Fruit fly (Drosophila melanogaster): ENCODE measurements around the gene COX7B.

COX7B gene

DNA sequence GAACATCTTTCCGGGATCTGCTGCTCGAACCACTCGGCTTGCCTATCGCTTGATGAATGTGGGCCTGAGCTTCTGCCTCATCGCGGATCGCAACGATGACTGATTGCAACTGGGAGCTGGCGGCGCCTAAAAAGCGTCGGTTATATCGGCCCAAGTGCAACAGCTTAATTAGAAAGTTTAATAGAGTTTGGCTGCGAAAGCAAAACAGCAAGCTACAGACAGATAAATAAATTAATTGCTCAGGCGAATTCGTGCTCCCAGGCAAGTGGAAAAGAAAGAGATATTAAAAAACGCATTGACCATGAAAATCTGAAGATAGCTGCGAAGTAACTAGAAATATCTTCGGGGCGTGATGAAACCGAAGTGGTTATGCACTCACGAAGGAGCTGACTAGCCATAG is 42.6 kb upstream of the COX7B start, which contains the start of gene CG13728:
TSS of gene CG13728 (minus strand) at position 101 of the 400 bp plus-strand sequence.
- TF ChIP-seq fkh (GFP tag; optimal IDR thresholded peaks at IDR 0.05): no peak
- TF ChIP-seq Sox14 (GFP tag; optimal IDR thresholded peaks at IDR 0.05): no peak
- TF ChIP-seq CG6792 (GFP tag; optimal IDR thresholded peaks at IDR 0.05): no peak
- TF ChIP-seq Sox102F (GFP tag; optimal IDR thresholded peaks at IDR 0.05): no peak
- no peak for TF ChIP-seq fd85E (GFP tag; optimal IDR thresholded peaks at IDR 0.05)
- no peak for TF ChIP-seq acj6 (GFP tag; optimal IDR thresholded peaks at IDR 0.05)
- no peak for TF ChIP-seq Hr4 (GFP tag; optimal IDR thresholded peaks at IDR 0.05)
- no peak for TF ChIP-seq CG8632 (GFP tag; optimal IDR thresholded peaks at IDR 0.05)
- TF ChIP-seq CG31627 (GFP tag; optimal IDR thresholded peaks at IDR 0.05): no peak
- TF ChIP-seq CG11294 (GFP tag; IDR thresholded peaks at IDR 0.05): no peak

DNA sequence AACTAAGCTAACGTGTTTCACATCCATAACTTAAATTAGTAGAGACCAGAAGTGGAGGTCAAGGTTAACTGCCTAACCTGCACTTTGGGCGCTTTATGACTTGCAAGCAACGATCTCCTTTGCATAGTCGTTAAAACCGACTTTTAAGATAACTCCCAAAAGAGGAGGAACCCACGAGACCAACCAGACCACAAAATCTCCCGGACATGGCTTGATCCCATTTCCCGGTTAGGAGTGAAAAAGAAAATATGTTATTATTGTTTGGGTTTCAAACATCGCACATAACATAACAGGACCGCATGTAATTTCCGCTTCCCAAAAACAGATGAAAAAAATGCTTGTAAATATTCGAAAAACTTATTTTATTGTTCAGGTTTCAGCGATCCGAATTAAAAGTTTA is 42.0 kb upstream of the COX7B start:
- TF ChIP-seq CG15336 (GFP tag; IDR thresholded peaks at IDR 0.05): no peak
- TF ChIP-seq ss (GFP tag; optimal IDR thresholded peaks at IDR 0.05): no peak
- TF ChIP-seq CG10631 (GFP tag; optimal IDR thresholded peaks at IDR 0.05): no peak
- TF ChIP-seq Eip75B (GFP tag; optimal IDR thresholded peaks at IDR 0.05): no peak

DNA sequence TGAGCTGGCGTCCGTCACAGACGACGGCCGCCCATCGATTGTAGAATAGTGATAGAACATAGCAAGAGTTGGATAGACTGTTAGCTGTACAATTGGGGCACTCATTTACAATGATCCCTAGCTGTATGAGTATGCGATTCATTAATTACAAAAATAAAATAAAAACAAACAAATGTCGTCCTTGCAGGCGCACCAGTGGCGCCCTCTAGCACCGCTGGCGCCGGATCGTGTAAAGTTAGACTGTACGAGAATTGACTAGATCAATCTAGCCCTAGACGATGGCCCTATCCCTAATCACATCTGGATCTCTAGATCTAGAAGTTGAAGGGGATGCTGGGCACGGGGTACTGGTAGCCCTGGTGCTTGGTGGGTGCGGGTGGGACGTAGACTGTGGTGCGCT is 41.6 kb upstream of the COX7B start:
- TF ChIP-seq CG6854 (GFP tag; optimal IDR thresholded peaks at IDR 0.05): no peak
- TF ChIP-seq CG8119 (GFP tag; IDR thresholded peaks at IDR 0.05): no peak
- TF ChIP-seq CG1621 (tag; optimal IDR thresholded peaks at IDR 0.05): no peak
- no peak for TF ChIP-seq CG10669 (GFP tag; optimal IDR thresholded peaks at IDR 0.05)
- TF ChIP-seq Ets96B (tag; optimal IDR thresholded peaks at IDR 0.05): no peak
- no peak for TF ChIP-seq achi (GFP tag; optimal IDR thresholded peaks at IDR 0.05)
- TF ChIP-seq Sox102F (GFP tag; optimal IDR thresholded peaks at IDR 0.05): no peak
- TF ChIP-seq Lpt (GFP tag; optimal IDR thresholded peaks at IDR 0.05): no peak
- no peak for TF ChIP-seq pdm3 (GFP tag; optimal IDR thresholded peaks at IDR 0.05)
- TF ChIP-seq fd59A (GFP tag; optimal IDR thresholded peaks at IDR 0.05): no peak
- no peak for TF ChIP-seq fd85E (GFP tag; optimal IDR thresholded peaks at IDR 0.05)
- TF ChIP-seq CG11902 (GFP tag; optimal IDR thresholded peaks at IDR 0.05): no peak
- no peak for TF ChIP-seq cyc (GFP tag; optimal IDR thresholded peaks at IDR 0.05)
- TF ChIP-seq Sox14 (GFP tag; optimal IDR thresholded peaks at IDR 0.05): no peak

DNA sequence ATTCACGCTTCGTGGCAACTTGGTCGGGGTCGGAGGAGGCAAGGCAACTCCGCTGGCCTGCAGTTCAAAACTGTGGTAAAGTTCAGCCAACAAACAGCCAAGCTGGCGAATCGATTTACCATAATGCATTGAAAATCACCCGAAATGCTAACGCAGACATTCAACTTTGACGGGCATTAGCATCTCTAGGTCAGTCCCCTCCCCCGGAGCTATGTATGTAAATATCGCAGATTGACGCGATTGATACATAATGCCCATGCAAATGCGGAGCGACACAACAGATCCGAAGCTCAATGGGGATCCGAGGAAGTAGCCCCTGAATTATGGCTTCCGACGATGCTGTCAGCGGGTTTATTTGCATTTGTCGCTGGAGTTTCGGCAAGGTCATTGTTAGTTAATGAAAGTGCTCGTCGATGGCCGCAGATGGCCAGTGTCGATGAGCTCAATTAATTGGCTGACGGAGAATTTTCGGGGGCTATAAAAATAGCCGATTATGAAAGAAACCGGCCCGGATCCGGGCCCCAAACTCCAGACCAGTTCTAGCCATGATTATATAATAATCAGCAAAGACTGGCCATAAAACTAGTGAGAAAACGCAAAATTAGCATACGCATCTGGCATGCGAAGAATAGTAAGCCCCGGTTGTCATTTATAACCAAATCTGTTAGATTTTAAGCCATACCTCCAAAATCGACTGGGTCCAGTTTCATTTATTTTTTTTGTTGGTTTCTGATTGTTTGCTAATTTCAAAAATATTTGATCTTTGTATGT is 38.5 kb upstream of the COX7B start:
- TF ChIP-seq CG16779 (tag; optimal IDR thresholded peaks at IDR 0.05) (no peak), CG11902 (GFP tag; optimal IDR thresholded peaks at IDR 0.05) (no peak), net (GFP tag; optimal IDR thresholded peaks at IDR 0.05) (no peak), CG6792 (GFP tag; optimal IDR thresholded peaks at IDR 0.05) (no peak), CG6808 (GFP tag; optimal IDR thresholded peaks at IDR 0.05) (no peak), CG11294 (GFP tag; IDR thresholded peaks at IDR 0.05) (no peak), CG9139 (GFP tag; optimal IDR thresholded peaks at IDR 0.05) (no peak), acj6 (GFP tag; optimal IDR thresholded peaks at IDR 0.05) (no peak), Ets21C (GFP tag; optimal IDR thresholded peaks at IDR 0.05) (no peak)

DNA sequence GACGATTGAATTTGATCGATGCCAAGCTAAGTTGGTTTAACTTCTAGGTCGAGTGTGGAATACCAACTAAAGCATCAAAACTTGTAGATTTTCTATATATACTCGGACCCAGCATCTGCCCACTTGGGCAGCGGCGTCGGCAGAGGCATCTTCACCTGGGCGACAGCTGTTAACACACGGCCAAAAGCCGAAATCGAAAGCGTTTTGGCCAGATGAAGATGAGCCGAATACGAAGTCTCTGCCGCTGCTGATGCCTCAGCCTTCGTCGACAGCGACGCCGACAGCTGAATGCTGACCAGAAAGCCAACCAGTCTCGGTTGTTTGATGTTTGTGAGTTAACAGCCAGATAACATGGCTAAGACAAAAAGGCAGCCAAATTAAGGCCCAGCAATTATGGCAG is 36.4 kb upstream of the COX7B start, which contains the start of gene CG13731:
TSS of gene CG13731 (minus strand) at position 62 of the 400 bp plus-strand sequence.
- TF ChIP-seq CG7368 (GFP tag; optimal IDR thresholded peaks at IDR 0.05) (no peak), CG10631 (GFP tag; optimal IDR thresholded peaks at IDR 0.05) (no peak)

DNA sequence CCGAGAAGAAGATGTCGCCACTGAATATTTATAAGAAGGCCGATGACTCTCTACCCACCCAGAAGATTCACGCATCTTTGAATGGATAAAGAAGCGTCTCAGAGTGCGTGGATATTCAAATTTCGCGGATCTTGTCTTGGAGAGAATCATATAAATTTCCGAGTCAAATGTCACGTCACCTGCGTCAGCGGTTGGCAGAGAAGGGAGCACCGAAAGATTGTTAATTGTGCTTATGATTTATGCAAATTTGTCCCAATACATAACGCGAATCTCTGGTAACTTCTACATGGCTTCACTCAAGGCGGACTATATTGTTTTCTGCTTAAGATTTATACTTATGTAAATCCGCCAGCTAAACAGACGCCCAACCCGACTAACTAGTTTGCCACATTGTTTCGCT is 34.1 kb upstream of the COX7B start:
- TF ChIP-seq CG9139 (GFP tag; optimal IDR thresholded peaks at IDR 0.05) (no peak), dsx (GFP tag; optimal IDR thresholded peaks at IDR 0.05; ENCODE audit: poor library complexity, severe bottlenecking) (no peak), CG10631 (GFP tag; optimal IDR thresholded peaks at IDR 0.05) (no peak), Hr39 (GFP tag; optimal IDR thresholded peaks at IDR 0.05) (no peak), CG1621 (tag; optimal IDR thresholded peaks at IDR 0.05) (no peak), Smox (GFP tag; optimal IDR thresholded peaks at IDR 0.05) (no peak), eg (GFP tag; IDR thresholded peaks at IDR 0.05) (no peak), CG6276 (GFP tag; optimal IDR thresholded peaks at IDR 0.05) (no peak), Eip93F (GFP tag; optimal IDR thresholded peaks at IDR 0.05) (no peak), topi (GFP tag; optimal IDR thresholded peaks at IDR 0.05) (no peak), Hr4 (GFP tag; optimal IDR thresholded peaks at IDR 0.05) (no peak), CG11762 (GFP tag; optimal IDR thresholded peaks at IDR 0.05; ENCODE audit: insufficient read depth) (no peak)

All from whole organism, prepupa.